Fruit fly (Drosophila melanogaster): ENCODE measurements around the gene CG44142.

- no peak for TF ChIP-seq CG8478 (optimal IDR thresholded peaks at IDR 0.05)
- TF ChIP-seq CTCF (optimal IDR thresholded peaks at IDR 0.05): no peak
Observed at dm6 chr3R:13319170-13319569, 6.2 kb upstream of the CG44142 start, which contains the start of gene CG45080.

Measured in S2 (cell line).